Worm (Caenorhabditis elegans): ENCODE results near the gene abts-2.

Gene abts-2

ce11 chrX:11585375-11585774 is at the start of gene abts-2:
Gene abts-2 (plus strand): TSS chrX:11585675.
- TF ChIP-seq ztf-4 (tag; optimal IDR thresholded peaks at IDR 0.05) (no peak), nhr-6 (tag; optimal IDR thresholded peaks at IDR 0.05) (no peak), egl-27 (tag; optimal IDR thresholded peaks at IDR 0.05) (no peak), aly-2 (tag; optimal IDR thresholded peaks at IDR 0.05) (no peak), mab-5 (tag; optimal IDR thresholded peaks at IDR 0.05) (no peak), nhr-12 (tag; optimal IDR thresholded peaks at IDR 0.05) (no peak), R02D3.7 (tag; optimal IDR thresholded peaks at IDR 0.05) (no peak), unc-39 (tag; optimal IDR thresholded peaks at IDR 0.05) (no peak), alr-1 (tag; optimal IDR thresholded peaks at IDR 0.05) (no peak), nhr-11 (tag; optimal IDR thresholded peaks at IDR 0.05) (no peak), ama-1 (optimal IDR thresholded peaks at IDR 0.05) (no peak), lin-11 (tag; optimal IDR thresholded peaks at IDR 0.05) (no peak), sma-3 (GFP tag; optimal IDR thresholded peaks at IDR 0.05) (no peak)

- TF ChIP-seq sma-3 (GFP tag; optimal IDR thresholded peaks at IDR 0.05): peak; percentile 43
- peak; percentile 34 for TF ChIP-seq nhr-25 (tag; optimal IDR thresholded peaks at IDR 0.05)
- peak; percentile 2 for TF ChIP-seq nhr-21 (tag; optimal IDR thresholded peaks at IDR 0.05)
- TF ChIP-seq egl-27 (tag; optimal IDR thresholded peaks at IDR 0.05): no peak
- TF ChIP-seq nhr-129 (tag; optimal IDR thresholded peaks at IDR 0.05): peak; percentile 1
- no peak for TF ChIP-seq dmd-4 (tag; optimal IDR thresholded peaks at IDR 0.05)
Measured at ce11 chrX:11536408-11536807, 49.1 kb upstream of the abts-2 start, which contains the start of gene C35C5.9. Gene C35C5.9 (plus strand): TSS chrX:11536568.

- TF ChIP-seq nhr-6 (tag; optimal IDR thresholded peaks at IDR 0.05) (no peak), blmp-1 (tag; optimal IDR thresholded peaks at IDR 0.05; ENCODE audit: insufficient read depth) (no peak), nhr-237 (tag; optimal IDR thresholded peaks at IDR 0.05) (no peak), elt-1 (tag; optimal IDR thresholded peaks at IDR 0.05) (no peak), ztf-1 (GFP tag; conservative IDR thresholded peaks at IDR 0.05) (no peak), sem-4 (tag; optimal IDR thresholded peaks at IDR 0.05) (no peak), nhr-77 (tag; optimal IDR thresholded peaks at IDR 0.05) (no peak), elt-3 (tag; optimal IDR thresholded peaks at IDR 0.05) (no peak), ztf-4 (tag; optimal IDR thresholded peaks at IDR 0.05) (no peak), Y55F3AM.14 (GFP tag; optimal IDR thresholded peaks at IDR 0.05) (no peak), ama-1 (optimal IDR thresholded peaks at IDR 0.05) (no peak), C34F6.9 (tag; optimal IDR thresholded peaks at IDR 0.05) (no peak), nhr-25 (tag; optimal IDR thresholded peaks at IDR 0.05) (no peak), ZK546.5 (tag; optimal IDR thresholded peaks at IDR 0.05) (no peak), aly-2 (tag; optimal IDR thresholded peaks at IDR 0.05) (no peak)
Measured at ce11 chrX:11537240-11537764, 48.2 kb upstream of the abts-2 start, which contains the start of gene gcp-2.2. Gene gcp-2.2 (plus strand): TSS chrX:11537714.

ce11 chrX:11541690-11542089 is 43.8 kb upstream of the abts-2 start:
- no peak for TF ChIP-seq nhr-10 (tag; optimal IDR thresholded peaks at IDR 0.05)
- TF ChIP-seq sma-3 (GFP tag; optimal IDR thresholded peaks at IDR 0.05): no peak
- TF ChIP-seq dmd-4 (tag; optimal IDR thresholded peaks at IDR 0.05): no peak
- no peak for TF ChIP-seq lsy-2 (tag; optimal IDR thresholded peaks at IDR 0.05)
- no peak for TF ChIP-seq gmeb-1 (tag; optimal IDR thresholded peaks at IDR 0.05)
- no peak for TF ChIP-seq mbf-1 (tag; optimal IDR thresholded peaks at IDR 0.05)
- no peak for TF ChIP-seq mab-5 (tag; optimal IDR thresholded peaks at IDR 0.05)
- TF ChIP-seq peb-1 (tag; optimal IDR thresholded peaks at IDR 0.05): no peak
- TF ChIP-seq unc-55 (GFP tag; optimal IDR thresholded peaks at IDR 0.05): no peak
- TF ChIP-seq unc-39 (tag; optimal IDR thresholded peaks at IDR 0.05): no peak
- TF ChIP-seq skn-1 (tag; optimal IDR thresholded peaks at IDR 0.05): no peak
- no peak for TF ChIP-seq snpc-4 (tag; optimal IDR thresholded peaks at IDR 0.05)
- no peak for TF ChIP-seq nhr-12 (tag; optimal IDR thresholded peaks at IDR 0.05)
